Fruit fly (Drosophila melanogaster): Measurements from ENCODE around the gene CG5704.

CG5704 gene

dm6 chr3L:2151588-2152372 is 19.0 kb downstream of the CG5704 start, which contains the start of gene zormin (continued):
- peak; percentile 36; the same call in 1 of the 2 replicates for TF ChIP-seq Xrp1 (GFP tag; IDR thresholded peaks at IDR 0.05)
- no peak for TF ChIP-seq nmo (GFP tag; optimal IDR thresholded peaks at IDR 0.05)
- no peak for TF ChIP-seq HLH3B (GFP tag; IDR thresholded peaks at IDR 0.05)
- no peak for TF ChIP-seq CG3838 (GFP tag; optimal IDR thresholded peaks at IDR 0.05)
- TF ChIP-seq Gug (GFP tag; IDR thresholded peaks at IDR 0.05): peak; percentile 10; the same call in 1 of the 4 replicates
- peak; percentile 42 for TF ChIP-seq CG2678 (tag; optimal IDR thresholded peaks at IDR 0.05)
- peak in 1 of 2 experiments; percentile 41 for TF ChIP-seq Eip74EF (GFP tag; optimal IDR thresholded peaks at IDR 0.05)
- TF ChIP-seq kni (GFP tag; optimal IDR thresholded peaks at IDR 0.05): peak; percentile 27
- no peak for TF ChIP-seq shn (GFP tag; optimal IDR thresholded peaks at IDR 0.05)
- no peak for TF ChIP-seq Mes4 (GFP tag; optimal IDR thresholded peaks at IDR 0.05)
- no peak for TF ChIP-seq Bgb (GFP tag; IDR thresholded peaks at IDR 0.05; ENCODE audit: partially characterized antibody)
- TF ChIP-seq Abd-B (GFP tag; optimal IDR thresholded peaks at IDR 0.05): peak; percentile 22
- peak; percentile 44; the same call in 1 of the 2 replicates for TF ChIP-seq unc-4 (GFP tag; IDR thresholded peaks at IDR 0.05; ENCODE audit: partially characterized antibody)
- no peak for TF ChIP-seq zf30C (GFP tag; optimal IDR thresholded peaks at IDR 0.05)
- TF ChIP-seq ase (GFP tag; IDR thresholded peaks at IDR 0.05): peak; percentile 50; the same call in 1 of the 3 replicates
- peak; percentile 26; the same call in 1 of the 2 replicates for TF ChIP-seq lmd (GFP tag; IDR thresholded peaks at IDR 0.05)
- no peak for TF ChIP-seq aop (GFP tag; IDR thresholded peaks at IDR 0.05)
- peak; percentile 32 for TF ChIP-seq lab (GFP tag; optimal IDR thresholded peaks at IDR 0.05)
- peak; percentile 8 for TF ChIP-seq HHEX (GFP tag; optimal IDR thresholded peaks at IDR 0.05)
- TF ChIP-seq Spps (tag; optimal IDR thresholded peaks at IDR 0.05): no peak
- no peak for TF ChIP-seq bbx (GFP tag; IDR thresholded peaks at IDR 0.05; ENCODE audit: partially characterized antibody)
- peak; percentile 47 for TF ChIP-seq Sox102F (GFP tag; optimal IDR thresholded peaks at IDR 0.05)
- peak; percentile 51; the same call in 1 of the 3 replicates for TF ChIP-seq zen2 (GFP tag; IDR thresholded peaks at IDR 0.05; ENCODE audit: partially characterized antibody)
- no peak for TF ChIP-seq CG18011 (GFP tag; optimal IDR thresholded peaks at IDR 0.05)
- TF ChIP-seq CG9797 (GFP tag; optimal IDR thresholded peaks at IDR 0.05): no peak
- peak; percentile 4 for TF ChIP-seq Oli (tag; optimal IDR thresholded peaks at IDR 0.05)
- no peak for TF ChIP-seq eve (GFP tag; optimal IDR thresholded peaks at IDR 0.05)
- TF ChIP-seq pros (GFP tag; optimal IDR thresholded peaks at IDR 0.05): peak; percentile 33
- peak; percentile 17 for TF ChIP-seq CG12769 (tag; optimal IDR thresholded peaks at IDR 0.05)
- TF ChIP-seq CG34376 (GFP tag; optimal IDR thresholded peaks at IDR 0.05): peak; percentile 15
- TF ChIP-seq ind (GFP tag; optimal IDR thresholded peaks at IDR 0.05): peak; percentile 48
- TF ChIP-seq CG13287 (GFP tag; IDR thresholded peaks at IDR 0.05; ENCODE audit: partially characterized antibody): peak; percentile 54
- peak; percentile 36 for TF ChIP-seq lbe (GFP tag; optimal IDR thresholded peaks at IDR 0.05)
- TF ChIP-seq CG6689 (GFP tag; IDR thresholded peaks at IDR 0.05): peak; percentile 47
- no peak for TF ChIP-seq cas (GFP tag; IDR thresholded peaks at IDR 0.05)
- no peak for TF ChIP-seq CG17912 (GFP tag; optimal IDR thresholded peaks at IDR 0.05)
- peak; percentile 22 for TF ChIP-seq btn (GFP tag; optimal IDR thresholded peaks at IDR 0.05)
- no peak for TF ChIP-seq gt (GFP tag; IDR thresholded peaks at IDR 0.05)
- peak; percentile 42; the same call in 1 of the 3 replicates for TF ChIP-seq CG34224 (GFP tag; IDR thresholded peaks at IDR 0.05; ENCODE audit: partially characterized antibody)
- peak; percentile 32 for TF ChIP-seq CG4424 (GFP tag; optimal IDR thresholded peaks at IDR 0.05)
- TF ChIP-seq oc (tag; optimal IDR thresholded peaks at IDR 0.05): peak; percentile 33
- no peak for TF ChIP-seq Taf1 (GFP tag; IDR thresholded peaks at IDR 0.05)
- TF ChIP-seq Deaf1 (tag; optimal IDR thresholded peaks at IDR 0.05): peak; percentile 77
- TF ChIP-seq gcm (GFP tag; optimal IDR thresholded peaks at IDR 0.05): peak; percentile 20
- peak; percentile 23 for TF ChIP-seq CG18262 (tag; optimal IDR thresholded peaks at IDR 0.05)
- TF ChIP-seq crol (GFP tag; IDR thresholded peaks at IDR 0.05): peak; percentile 76
- peak; percentile 61; the same call in 2 of the 3 replicates for TF ChIP-seq tgo (GFP tag; IDR thresholded peaks at IDR 0.05)

Data from whole organism, embryonic.